Worm (Caenorhabditis elegans) whole organism, young adult: ENCODE results near the gene clec-245.

Experiments
- B0035.1 ChIP-seq: sonication (generic microtip); optimal IDR thresholded peaks from 2 replicates; lab custom pipeline; 2016; ENCODE audit warnings: missing genetic modification characterization, mild to moderate bottlenecking, missing compliant biosample characterization, missing genotype, missing genetic modification reagents
- B0261.1 ChIP-seq: sonication (generic microtip); optimal IDR thresholded peaks from 2 replicates; lab custom pipeline; 2016; ENCODE audit warnings: mild to moderate bottlenecking, missing genetic modification characterization, moderate library complexity, missing compliant biosample characterization
- B0336.3 ChIP-seq: fragments of 200-800 bp; sonication (Bioruptor generic); IDR thresholded peaks from 2 replicates; pipeline ENCODE4 v1.3.6; 2022; ENCODE audit warnings: missing genetic modification characterization, missing compliant biosample characterization
- F22D6.2 ChIP-seq: sonication (generic microtip); optimal IDR thresholded peaks from 2 replicates; lab custom pipeline; 2016; ENCODE audit warnings: mild to moderate bottlenecking, missing genetic modification characterization, missing compliant biosample characterization
- F23B12.7 ChIP-seq: sonication (generic microtip); optimal IDR thresholded peaks from 2 replicates; lab custom pipeline; 2017; ENCODE audit warnings: missing genetic modification characterization, mild to moderate bottlenecking, missing compliant biosample characterization, antibody characterized with exemption, moderate library complexity; ENCODE audit not compliant: insufficient read depth
- F37B4.10 ChIP-seq: fragments of 200-800 bp; sonication (Bioruptor generic); IDR thresholded peaks from 2 replicates; pipeline ENCODE4 v1.3.6; 2022; ENCODE audit warnings: missing genetic modification characterization, missing compliant biosample characterization
- F52B5.7 ChIP-seq: sonication (generic microtip); optimal IDR thresholded peaks from 2 replicates; lab custom pipeline; 2016; ENCODE audit warnings: mild to moderate bottlenecking, missing genetic modification characterization, missing compliant biosample characterization
- F57C9.4 ChIP-seq: sonication (generic microtip); optimal IDR thresholded peaks from 2 replicates; lab custom pipeline; 2017; ENCODE audit warnings: mild to moderate bottlenecking, missing genetic modification characterization, missing compliant biosample characterization
- K11D2.4 ChIP-seq: fragments of 200-800 bp; sonication (Bioruptor generic); IDR thresholded peaks from 2 replicates; pipeline ENCODE4 v1.3.6; 2022; ENCODE audit warnings: missing genetic modification reagents, missing genetic modification characterization, missing compliant biosample characterization
- Y95B8A.8 ChIP-seq: fragments of 200-800 bp; sonication (Bioruptor generic); IDR thresholded peaks from 2 replicates; pipeline ENCODE4 v1.3.6; 2022; ENCODE audit warnings: missing genetic modification reagents, missing genetic modification characterization, missing compliant biosample characterization
- aptf-3 ChIP-seq: fragments of 200-800 bp; sonication (Bioruptor generic); IDR thresholded peaks from 2 replicates; pipeline ENCODE4 v1.3.6; 2022; ENCODE audit warnings: missing genetic modification characterization, missing compliant biosample characterization
- atf-7 ChIP-seq: sonication (generic microtip); optimal IDR thresholded peaks from 2 replicates; lab custom pipeline; 2017; ENCODE audit warnings: mild to moderate bottlenecking, missing genetic modification characterization, missing compliant biosample characterization
- bed-2 ChIP-seq: fragments of 200-800 bp; sonication (Bioruptor generic); IDR thresholded peaks from 2 replicates; pipeline ENCODE4 v1.3.6; 2022; ENCODE audit warnings: missing genetic modification reagents, missing genetic modification characterization, missing compliant biosample characterization
- cebp-1 ChIP-seq, 2 experiments: fragments of 200-800 bp in 1 of 2; sonication (Bioruptor generic) in 1 of 2; sonication (generic microtip) in 1 of 2; IDR thresholded peaks in 1 of 2; optimal IDR thresholded peaks in 1 of 2; 2 replicates each; pipeline versions ENCODE4 v1.3.6 to Lab custom; 2017 to 2022; ENCODE audit warnings: missing compliant biosample characterization in 2 of 2, missing genetic modification characterization in 2 of 2, mild to moderate bottlenecking in 1 of 2, missing genetic modification reagents in 1 of 2, moderate library complexity in 1 of 2
- ceh-100 ChIP-seq: fragments of 200-800 bp; sonication (Bioruptor generic); IDR thresholded peaks from 2 replicates; pipeline ENCODE4 v1.3.6; 2022; ENCODE audit warnings: missing genetic modification reagents, missing genetic modification characterization, missing compliant biosample characterization
- ceh-40 ChIP-seq: fragments of 200-800 bp; sonication (Bioruptor generic); IDR thresholded peaks from 2 replicates; pipeline ENCODE4 v1.3.6; 2022; ENCODE audit warnings: missing genetic modification characterization, missing compliant biosample characterization
- dox-1 ChIP-seq: fragments of 200-800 bp; sonication (Bioruptor generic); IDR thresholded peaks from 2 replicates; pipeline ENCODE4 v1.3.6; 2022; ENCODE audit warnings: missing genetic modification reagents, missing genetic modification characterization, missing compliant biosample characterization
- dpff-1 ChIP-seq: sonication (generic microtip); optimal IDR thresholded peaks from 2 replicates; lab custom pipeline; 2017; ENCODE audit warnings: mild to moderate bottlenecking, missing genetic modification characterization, missing compliant biosample characterization
- egl-44 ChIP-seq: fragments of 200-800 bp; sonication (Bioruptor generic); IDR thresholded peaks from 2 replicates; pipeline ENCODE4 v1.3.6; 2022; ENCODE audit warnings: missing genetic modification reagents, missing genetic modification characterization, missing compliant biosample characterization
- egrh-3 ChIP-seq: fragments of 200-800 bp; sonication (Bioruptor generic); IDR thresholded peaks from 2 replicates; pipeline ENCODE4 v1.3.6; 2022; ENCODE audit warnings: missing genetic modification reagents, missing genetic modification characterization, missing compliant biosample characterization
- ekl-4 ChIP-seq: fragments of 200-800 bp; sonication (Bioruptor generic); IDR thresholded peaks from 2 replicates; pipeline ENCODE4 v1.3.6; 2022; ENCODE audit warnings: missing genetic modification reagents, missing genetic modification characterization, missing compliant biosample characterization
- gei-17 ChIP-seq: fragments of 200-800 bp; sonication (Bioruptor generic); optimal IDR thresholded peaks from 2 replicates; lab custom pipeline; 2018; ENCODE audit warnings: mild to moderate bottlenecking, missing genetic modification characterization, missing compliant biosample characterization
- him-1 ChIP-seq: sonication (generic microtip); optimal IDR thresholded peaks from 2 replicates; lab custom pipeline; 2016; ENCODE audit warnings: missing genotype, missing genetic modification reagents, missing genetic modification characterization, missing compliant biosample characterization
- hlh-12 ChIP-seq: sonication (generic microtip); optimal IDR thresholded peaks from 2 replicates; lab custom pipeline; 2016; ENCODE audit warnings: missing genetic modification characterization, missing compliant biosample characterization
- hlh-26 ChIP-seq: fragments of 200-800 bp; sonication (Bioruptor generic); conservative IDR thresholded peaks from 2 replicates; pipeline ENCODE4 v1.3.6; 2022; ENCODE audit warnings: missing genetic modification reagents, missing genetic modification characterization, missing compliant biosample characterization
- hrde-1 ChIP-seq: sonication (generic microtip); optimal IDR thresholded peaks from 2 replicates; lab custom pipeline; 2016; ENCODE audit warnings: missing genetic modification characterization, mild to moderate bottlenecking, missing compliant biosample characterization, moderate library complexity, missing genotype, missing genetic modification reagents, borderline replicate concordance
- lin-26 ChIP-seq: fragments of 200-800 bp; sonication (Bioruptor generic); IDR thresholded peaks from 2 replicates; pipeline ENCODE4 v1.3.6; 2022; ENCODE audit warnings: missing genetic modification reagents, missing genetic modification characterization, missing compliant biosample characterization
- lir-1 ChIP-seq: fragments of 200-800 bp; sonication (Bioruptor generic); conservative IDR thresholded peaks from 2 replicates; pipeline ENCODE4 v1.3.6; 2022; ENCODE audit warnings: missing genetic modification reagents, missing genetic modification characterization, missing compliant biosample characterization
- madf-10 ChIP-seq: sonication (generic microtip); optimal IDR thresholded peaks from 2 replicates; lab custom pipeline; 2016; ENCODE audit warnings: mild to moderate bottlenecking, missing genetic modification characterization, missing compliant biosample characterization
- madf-3 ChIP-seq: fragments of 200-800 bp; sonication (Bioruptor generic); IDR thresholded peaks from 2 replicates; pipeline ENCODE4 v1.3.6; 2022; ENCODE audit warnings: missing genetic modification reagents, missing genetic modification characterization, missing compliant biosample characterization
- mel-28 ChIP-seq: sonication (generic microtip); optimal IDR thresholded peaks from 2 replicates; lab custom pipeline; 2016; ENCODE audit warnings: borderline replicate concordance, mild to moderate bottlenecking, missing genetic modification characterization, missing compliant biosample characterization
- nfya-1 ChIP-seq: sonication (generic microtip); optimal IDR thresholded peaks from 2 replicates; lab custom pipeline; 2017; ENCODE audit warnings: antibody characterized with exemption, missing compliant biosample characterization, missing genetic modification characterization, borderline replicate concordance; ENCODE audit not compliant: insufficient read depth
- nhr-120 ChIP-seq: fragments of 200-800 bp; sonication (Bioruptor generic); IDR thresholded peaks from 2 replicates; pipeline ENCODE4 v1.3.6; 2022; ENCODE audit warnings: missing genetic modification characterization, missing compliant biosample characterization
- nhr-179 ChIP-seq: sonication (generic microtip); optimal IDR thresholded peaks from 2 replicates; lab custom pipeline; 2016; ENCODE audit warnings: mild to moderate bottlenecking, missing genetic modification characterization, missing compliant biosample characterization
- pbrm-1 ChIP-seq: fragments of 200-800 bp; sonication (Bioruptor generic); IDR thresholded peaks from 2 replicates; pipeline ENCODE4 v1.3.6; 2022; ENCODE audit warnings: missing genetic modification reagents, missing genetic modification characterization, missing compliant biosample characterization
- rec-8 ChIP-seq, 2 experiments: sonication (generic microtip); optimal IDR thresholded peaks; 2 replicates each; lab custom pipeline; 2016; ENCODE audit warnings: mild to moderate bottlenecking in 2 of 2, missing genetic modification characterization in 2 of 2, missing genetic modification reagents in 2 of 2, missing genotype in 2 of 2, missing biosample characterization in 1 of 2, missing compliant biosample characterization in 1 of 2, moderate library complexity in 1 of 2
- repo-1 ChIP-seq: sonication (generic microtip); optimal IDR thresholded peaks from 2 replicates; lab custom pipeline; 2017; ENCODE audit warnings: mild to moderate bottlenecking, missing genetic modification characterization, missing compliant biosample characterization
- rpc-1 ChIP-seq, 2 experiments: fragments of 150-350 bp in 1 of 2; sonication (generic microtip) in 1 of 2; optimal IDR thresholded peaks; 2 replicates each; lab custom pipeline; 2014 to 2018; ENCODE audit warnings: missing biosample characterization in 1 of 2, missing genetic modification characterization in 1 of 2, missing genetic modification reagents in 1 of 2, missing genotype in 1 of 2
- tlf-1 ChIP-seq: fragments of 200-800 bp; sonication (Bioruptor generic); optimal IDR thresholded peaks from 2 replicates; lab custom pipeline; 2018; ENCODE audit warnings: mild to moderate bottlenecking, missing genetic modification characterization, missing compliant biosample characterization
- xnd-1 ChIP-seq: sonication (generic microtip); optimal IDR thresholded peaks from 2 replicates; lab custom pipeline; 2016; ENCODE audit warnings: missing genotype, missing genetic modification reagents, missing genetic modification characterization, missing compliant biosample characterization
- zfh-2 ChIP-seq: fragments of 200-800 bp; sonication (Bioruptor generic); conservative IDR thresholded peaks from 2 replicates; pipeline ENCODE4 v1.3.6; 2022; ENCODE audit warnings: missing genetic modification reagents, missing genetic modification characterization, missing compliant biosample characterization
- zim-3 ChIP-seq: sonication (generic microtip); optimal IDR thresholded peaks from 2 replicates; lab custom pipeline; 2017; ENCODE audit warnings: mild to moderate bottlenecking, missing genetic modification characterization, moderate library complexity, missing compliant biosample characterization
- ztf-25 ChIP-seq: fragments of 200-800 bp; sonication (Bioruptor generic); IDR thresholded peaks from 2 replicates; pipeline ENCODE4 v1.3.6; 2022; ENCODE audit warnings: missing genetic modification reagents, missing genetic modification characterization, missing compliant biosample characterization

clec-245 gene

ce11 chrV:18174951-18175350 is 13.3 kb downstream of the clec-245 start:
- TF ChIP-seq aptf-3 (GFP tag; lab: Robert Waterston, UW) (peak; percentile 64; the same call in 1 of the 2 replicates), lin-26 (GFP tag; lab: Robert Waterston, UW) (0 out of 2 replicates have a peak, but pooled peaks have one; percentile 46), nhr-120 (0 out of 2 replicates have a peak, but pooled peaks have one; percentile 69), egl-44 (GFP tag; lab: Robert Waterston, UW) (0 out of 2 replicates have a peak, but pooled peaks have one; percentile 33), dox-1 (GFP tag; lab: Robert Waterston, UW) (0 out of 2 replicates have a peak, but pooled peaks have one; percentile 27)
- TF ChIP-seq, all 124 proteins: peak for 5; not testable (repeated sequence) for 119

- no peak for TF ChIP-seq xnd-1 (tag; lab: Kevin White, UChicago)
- TF ChIP-seq ceh-100 (GFP tag; lab: Robert Waterston, UW): no peak
- no peak for TF ChIP-seq nfya-1 (tag; lab: Kevin White, UChicago)
- no peak for TF ChIP-seq F22D6.2 (tag; lab: Kevin White, UChicago)
- no peak for TF ChIP-seq F57C9.4 (tag; lab: Kevin White, UChicago)
- TF ChIP-seq Y95B8A.8 (GFP tag; lab: Robert Waterston, UW): no peak
- no peak for TF ChIP-seq him-1 (tag; lab: Kevin White, UChicago)
- TF ChIP-seq B0336.3: no peak
- no peak for TF ChIP-seq ztf-25 (GFP tag; lab: Robert Waterston, UW)
These were observed 16.7 kb downstream of the clec-245 start, which contains the start of gene C14A6.8 for ce11 chrV:18171568-18171967. Gene C14A6.8 (minus strand): TSS chrV:18171668.

ce11 chrV:18168266-18168665 is 20.0 kb downstream of the clec-245 start, which contains the start of gene C14A6.7:
Gene C14A6.7 (minus strand): TSS chrV:18168366.
- no peak for TF ChIP-seq atf-7
- no peak for TF ChIP-seq ekl-4 (GFP tag; lab: Robert Waterston, UW)
- TF ChIP-seq madf-10 (tag; lab: Kevin White, UChicago): no peak
- no peak for TF ChIP-seq F37B4.10
- no peak for TF ChIP-seq K11D2.4
- no peak for TF ChIP-seq hlh-26 (GFP tag; lab: Robert Waterston, UW)
- TF ChIP-seq ceh-40: no peak
- no peak for TF ChIP-seq zfh-2 (GFP tag; lab: Robert Waterston, UW)
- TF ChIP-seq F52B5.7: no peak
- no peak for TF ChIP-seq bed-2 (GFP tag; lab: Robert Waterston, UW)
- TF ChIP-seq pbrm-1: no peak

ce11 chrV:18167161-18167560 is 21.1 kb downstream of the clec-245 start, which contains the start of gene C14A6.6:
Gene C14A6.6 (minus strand): TSS chrV:18167261.
- TF ChIP-seq mel-28: no peak
- TF ChIP-seq B0035.1 (tag; lab: Kevin White, UChicago): no peak
- no peak for TF ChIP-seq tlf-1 (GFP tag; lab: Kevin White, UChicago)
- no peak for TF ChIP-seq lir-1 (GFP tag; lab: Robert Waterston, UW)
- TF ChIP-seq egrh-3 (GFP tag; lab: Robert Waterston, UW): no peak
- TF ChIP-seq nhr-179: no peak

- TF ChIP-seq cebp-1 (GFP tag; IDR thresholded peaks at IDR 0.05; lab: Robert Waterston, UW) (no peak), cebp-1 (tag; optimal IDR thresholded peaks at IDR 0.05; lab: Kevin White, UChicago) (no peak), hrde-1 (tag; lab: Kevin White, UChicago) (no peak), madf-3 (GFP tag; lab: Robert Waterston, UW) (no peak), tlf-1 (GFP tag; lab: Kevin White, UChicago) (no peak), rec-8 (tag; optimal IDR thresholded peaks at IDR 0.05; lab: Kevin White, UChicago) (no peak), repo-1 (no peak), gei-17 (GFP tag; lab: Kevin White, UChicago) (no peak), hlh-12 (tag; lab: Kevin White, UChicago) (no peak), dpff-1 (tag; lab: Kevin White, UChicago) (no peak), zim-3 (tag; lab: Kevin White, UChicago) (no peak), rpc-1 (optimal IDR thresholded peaks at IDR 0.05; lab: Kevin White, UChicago) (no peak), rpc-1 (tag; optimal IDR thresholded peaks at IDR 0.05; lab: Kevin White, UChicago) (no peak), B0261.1 (no peak), F23B12.7 (tag; lab: Kevin White, UChicago) (no peak)
These were observed 23.5 kb downstream of the clec-245 start, which contains the start of gene C14A6.5 for ce11 chrV:18164758-18165157. Gene C14A6.5 (minus strand): TSS chrV:18164858.
